Fruit fly (Drosophila melanogaster): ENCODE results near the gene EMC2A.
A peak's percentile ranks its signal among the peaks of the same experiment; 100 is the strongest.
"Not testable (repeated sequence)": the region's sequence is repeated elsewhere in the genome, so short reads cannot be mapped to it uniquely, and the experiment has no call there.

EMC2A gene

DNA sequence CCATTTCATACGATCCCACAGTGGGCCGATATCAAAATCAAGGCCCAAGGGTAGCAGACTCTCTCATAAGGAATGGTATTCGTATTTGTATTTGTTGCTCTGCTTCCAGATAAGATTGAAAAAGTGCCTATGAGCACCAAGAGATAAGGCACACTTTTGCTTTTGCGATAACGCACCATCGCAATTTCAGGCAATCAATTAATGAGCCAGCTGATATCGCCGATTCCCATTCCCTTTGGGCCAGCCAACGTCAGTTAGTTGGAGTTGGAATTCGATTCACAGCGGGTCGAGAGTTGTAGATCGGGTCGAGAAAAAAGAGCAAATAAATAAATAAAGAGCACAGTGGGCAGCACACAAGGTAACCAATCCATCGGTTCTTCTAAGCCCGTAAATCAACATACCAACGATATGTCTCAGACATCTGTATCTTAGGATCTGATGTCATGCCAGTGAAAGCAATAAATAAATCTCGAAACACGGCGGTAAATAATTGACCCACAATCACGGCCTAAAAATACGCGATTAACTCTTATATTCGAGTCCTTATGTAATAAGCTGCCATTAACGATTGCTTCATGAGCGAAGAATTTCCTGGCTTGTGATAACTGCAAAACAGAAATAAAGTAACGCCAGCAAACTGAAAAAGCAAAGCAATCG lies 12.3 kb upstream of the EMC2A start, which contains the start of gene CG8907:
CG8907 (plus strand) TSS at position 252 of the 657 bp plus-strand sequence.
- TF ChIP-seq CG17801 (GFP tag; optimal IDR thresholded peaks at IDR 0.05; ENCODE audit: partially characterized antibody), result no peak

DNA sequence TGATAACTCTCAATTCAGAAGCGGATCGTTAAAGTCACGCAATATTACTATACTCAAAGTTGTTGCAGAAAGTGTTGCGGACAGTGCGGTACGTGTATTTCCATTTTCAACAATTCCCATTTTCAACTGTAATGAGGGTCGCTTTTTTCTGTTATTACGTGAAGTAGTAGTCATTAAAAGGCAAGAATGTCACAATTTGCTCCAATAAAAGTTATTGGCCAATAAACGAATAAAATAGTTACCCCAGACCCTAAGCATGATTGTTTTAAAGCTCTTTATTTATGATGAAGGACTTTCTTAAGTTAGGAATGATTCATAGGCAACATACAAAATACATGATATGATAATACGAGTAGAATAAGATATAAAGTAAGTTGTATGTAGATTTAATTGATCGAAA lies 11.5 kb upstream of the EMC2A start:
- TF ChIP-seq CG17801 (GFP tag; optimal IDR thresholded peaks at IDR 0.05; ENCODE audit: partially characterized antibody), result no peak

DNA sequence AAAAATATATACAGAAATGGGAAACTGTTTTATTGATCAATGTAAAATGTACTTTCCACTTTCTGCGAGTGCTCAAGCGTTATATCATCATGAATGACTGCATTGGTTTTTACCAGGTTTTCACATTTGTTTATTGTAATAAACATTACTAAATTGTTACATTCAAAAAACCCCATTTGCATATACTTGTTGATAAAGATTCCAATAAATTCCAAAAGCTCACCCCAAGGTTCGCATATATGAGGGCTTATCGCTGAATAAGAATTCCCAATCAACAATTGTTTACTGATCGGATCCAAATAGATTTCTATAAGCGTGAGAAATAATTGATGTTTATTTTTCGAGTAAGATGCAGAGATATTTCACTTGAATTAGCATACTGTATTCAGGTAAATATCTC lies 7.6 kb upstream of the EMC2A start:
- TF ChIP-seq CG17801 (GFP tag; optimal IDR thresholded peaks at IDR 0.05; ENCODE audit: partially characterized antibody), result no peak

DNA sequence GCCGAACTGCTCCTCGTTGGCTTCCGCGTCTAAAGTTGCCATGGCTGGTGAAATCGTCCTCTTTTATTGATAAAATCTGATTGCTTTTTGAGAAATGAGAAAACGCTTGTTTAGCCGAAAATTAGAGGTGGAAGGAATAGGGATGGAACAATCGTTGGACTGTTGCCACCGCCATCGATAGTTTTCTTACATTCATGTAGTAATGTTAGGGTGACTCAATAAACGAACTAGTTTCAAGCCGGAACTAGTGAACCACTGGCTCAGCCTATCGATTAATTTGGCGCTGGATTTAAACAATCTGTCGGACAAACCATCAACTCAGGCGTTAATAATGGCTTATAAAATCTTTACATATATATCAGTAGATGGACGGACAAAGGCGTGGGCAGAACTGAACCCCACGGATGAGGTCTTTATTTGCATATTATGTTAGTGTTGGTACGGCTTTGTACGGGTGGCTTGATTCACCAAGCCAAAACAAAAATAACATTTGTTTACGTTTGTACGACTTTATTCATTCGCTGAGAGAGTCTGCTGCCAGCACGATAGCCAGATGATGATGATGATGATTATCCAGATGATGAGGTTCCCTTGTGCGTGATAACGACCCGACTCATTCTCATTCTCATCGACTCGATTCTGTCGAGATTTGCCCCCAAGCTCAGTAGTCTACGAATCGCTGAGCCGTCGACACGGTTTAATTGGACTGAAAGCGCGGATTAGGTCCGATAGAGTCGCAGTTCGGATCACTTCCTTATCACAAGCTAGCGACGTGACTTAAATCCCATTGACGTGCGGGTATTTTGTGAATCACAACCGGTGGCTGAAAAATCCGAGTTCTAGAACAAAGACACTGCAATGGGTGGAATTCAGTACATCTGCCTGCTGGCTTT lies 6.6 kb upstream of the EMC2A start, which contains the start of the genes Sf3a1 and Irc:
Sf3a1 (minus strand) TSS at position 138 of the 893 bp plus-strand sequence.
Irc (plus strand) TSS at position 658 of the 893 bp plus-strand sequence.
- TF ChIP-seq CG17801 (GFP tag; optimal IDR thresholded peaks at IDR 0.05; ENCODE audit: partially characterized antibody), result no peak

DNA sequence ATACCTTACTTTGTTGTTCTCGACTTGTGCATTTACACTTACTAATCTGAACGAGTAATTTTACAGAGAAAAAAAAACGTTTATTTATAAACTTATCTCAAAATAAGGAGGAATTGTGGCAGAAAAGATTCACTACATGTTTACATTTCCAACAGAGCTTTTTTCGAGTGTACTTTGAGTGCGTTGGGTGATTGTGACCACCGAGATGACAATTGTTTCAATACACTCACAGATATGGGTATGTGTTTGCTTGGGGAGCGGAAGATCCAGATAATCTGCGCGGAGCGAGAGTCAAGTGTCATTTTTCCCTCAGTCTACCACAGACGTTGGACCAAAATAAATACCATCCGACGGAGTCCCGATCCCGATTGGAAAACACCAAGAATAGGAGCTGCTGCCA lies 3.2 kb downstream of the EMC2A start, which contains the start of gene CG31274:
CG31274 (plus strand) TSS at position 301 of the 400 bp plus-strand sequence.
- TF ChIP-seq CG17801 (GFP tag; optimal IDR thresholded peaks at IDR 0.05; ENCODE audit: partially characterized antibody), result not testable (repeated sequence)

DNA sequence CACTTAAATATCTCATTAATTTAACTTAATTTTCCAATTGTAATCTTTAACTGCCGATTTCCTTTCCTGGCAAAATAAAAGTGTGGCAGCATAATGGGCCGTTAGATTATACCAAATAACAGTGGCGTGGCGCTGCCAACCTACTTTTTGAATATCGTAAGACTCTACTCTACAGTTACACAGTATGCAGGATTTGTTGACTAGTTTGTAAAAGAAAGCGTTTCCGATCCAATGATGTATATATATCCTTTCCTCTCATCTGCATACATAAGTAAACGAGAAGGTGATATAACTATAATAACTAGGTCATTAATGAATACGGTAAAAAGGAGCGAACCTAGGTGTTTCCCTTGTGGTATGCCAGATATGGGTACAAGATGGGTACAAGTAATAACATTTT lies 4.1 kb downstream of the EMC2A start, which contains the start of gene EMC2B:
EMC2B (minus strand) TSS at position 98 of the 400 bp plus-strand sequence.
- TF ChIP-seq CG17801 (GFP tag; optimal IDR thresholded peaks at IDR 0.05; ENCODE audit: partially characterized antibody), result no peak

DNA sequence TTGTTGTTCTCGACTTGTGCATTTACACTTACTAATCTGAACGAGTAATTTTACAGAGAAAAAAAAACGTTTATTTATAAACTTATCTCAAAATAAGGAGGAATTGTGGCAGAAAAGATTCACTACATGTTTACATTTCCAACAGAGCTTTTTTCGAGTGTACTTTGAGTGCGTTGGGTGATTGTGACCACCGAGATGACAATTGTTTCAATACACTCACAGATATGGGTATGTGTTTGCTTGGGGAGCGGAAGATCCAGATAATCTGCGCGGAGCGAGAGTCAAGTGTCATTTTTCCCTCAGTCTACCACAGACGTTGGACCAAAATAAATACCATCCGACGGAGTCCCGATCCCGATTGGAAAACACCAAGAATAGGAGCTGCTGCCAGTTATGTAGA lies 7.4 kb downstream of the EMC2A start, which contains the start of gene MESK4:
MESK4 (plus strand) TSS at position 301 of the 400 bp plus-strand sequence.
- TF ChIP-seq CG17801 (GFP tag; optimal IDR thresholded peaks at IDR 0.05; ENCODE audit: partially characterized antibody), result not testable (repeated sequence)

DNA sequence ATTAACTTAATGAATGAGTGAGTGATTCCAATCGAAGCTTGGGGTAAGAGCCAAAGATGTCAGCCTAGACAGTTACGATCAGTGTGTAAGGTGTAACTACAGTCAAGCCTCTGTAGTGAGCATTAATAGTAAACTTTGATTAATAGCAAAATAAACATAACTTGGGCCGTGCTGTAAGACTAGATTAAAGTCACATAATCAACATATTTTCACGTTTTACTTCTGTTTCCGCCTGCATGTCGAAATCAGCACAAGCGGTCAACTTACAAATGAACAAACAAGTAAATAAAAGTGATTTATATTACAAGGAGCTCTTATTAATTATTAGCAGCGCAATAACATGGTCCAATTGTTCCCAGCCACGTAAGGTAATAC lies 8.0 kb downstream of the EMC2A start:
- no peak for TF ChIP-seq CG17801 (GFP tag; optimal IDR thresholded peaks at IDR 0.05; ENCODE audit: partially characterized antibody)

DNA sequence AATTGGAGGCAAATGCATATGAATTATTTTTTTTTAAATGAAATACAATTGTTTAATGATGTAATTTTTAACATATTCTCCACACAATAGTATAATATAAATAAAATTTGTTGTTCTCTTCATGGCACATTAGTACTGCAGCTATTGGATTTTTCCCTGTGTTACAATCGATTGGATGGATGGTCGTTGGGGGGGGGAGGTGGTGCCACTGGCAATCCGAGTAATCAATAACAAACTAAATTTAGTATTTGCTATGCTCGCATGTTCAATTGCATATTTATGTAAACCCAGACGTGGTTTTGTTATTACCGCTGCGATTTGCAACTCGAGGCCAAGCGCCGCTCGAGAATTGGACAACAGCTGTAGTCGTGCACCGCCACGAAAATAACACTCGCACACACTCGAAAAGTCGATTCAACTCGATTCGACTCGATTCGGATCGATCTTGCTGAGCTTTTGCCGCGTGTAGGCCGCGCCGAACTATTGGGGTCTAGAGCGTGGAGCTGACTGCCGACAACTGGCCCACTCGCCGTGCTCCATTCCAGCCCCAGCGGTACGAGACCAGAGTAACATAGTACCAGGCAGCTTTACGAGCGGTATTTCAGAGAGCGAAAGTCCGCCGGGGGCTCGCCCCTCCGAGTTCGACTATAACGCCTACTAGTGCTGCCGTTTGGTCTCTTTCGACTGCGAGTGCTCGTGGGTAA lies 8.5 kb downstream of the EMC2A start, which contains the start of gene CG18622:
CG18622 (minus strand) TSS at position 513 of the 704 bp plus-strand sequence.
- TF ChIP-seq CG17801 (GFP tag; optimal IDR thresholded peaks at IDR 0.05; ENCODE audit: partially characterized antibody), result peak; percentile 2

DNA sequence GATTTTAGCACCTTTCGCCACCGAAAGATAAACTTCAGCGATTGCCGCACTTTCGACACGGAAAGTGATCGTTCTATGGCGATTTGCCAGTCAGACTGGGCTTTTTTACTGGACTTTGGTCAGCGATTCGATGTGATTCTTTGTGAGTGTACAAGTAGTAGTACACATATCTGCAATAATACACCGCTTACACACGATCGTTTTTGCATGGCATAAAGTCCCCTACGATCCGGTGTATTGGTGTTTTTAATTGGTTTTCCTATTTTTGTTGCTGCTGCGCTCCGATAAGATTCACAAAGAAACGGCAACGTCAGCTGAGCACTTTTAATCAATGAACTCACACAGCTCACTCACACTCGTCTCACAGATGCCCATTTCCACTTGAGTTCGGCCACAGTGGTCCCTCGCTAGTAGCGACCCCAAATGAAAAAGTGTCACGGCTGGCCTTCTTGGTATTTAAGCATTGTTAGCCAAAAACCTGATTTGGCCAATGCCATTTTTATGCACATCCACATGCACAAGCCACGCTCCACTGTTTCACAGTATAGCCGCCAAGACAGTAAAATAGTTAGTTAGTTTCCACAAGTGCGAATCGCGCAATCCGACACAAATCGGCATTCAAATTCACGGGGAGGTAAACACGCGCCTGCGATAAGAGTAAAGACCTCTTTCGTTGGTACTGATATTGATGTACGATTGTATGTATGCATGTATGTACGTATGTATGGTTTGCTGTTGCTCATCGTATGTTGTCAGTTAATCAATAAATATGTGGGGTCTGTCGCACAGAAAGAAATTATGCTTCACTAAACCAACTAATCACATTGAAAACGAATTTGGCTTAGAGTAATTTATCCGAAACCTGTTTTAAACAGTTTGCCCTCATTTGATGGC lies 9.4 kb downstream of the EMC2A start:
- peak; percentile 91 for TF ChIP-seq CG17801 (GFP tag; optimal IDR thresholded peaks at IDR 0.05; ENCODE audit: partially characterized antibody)

DNA sequence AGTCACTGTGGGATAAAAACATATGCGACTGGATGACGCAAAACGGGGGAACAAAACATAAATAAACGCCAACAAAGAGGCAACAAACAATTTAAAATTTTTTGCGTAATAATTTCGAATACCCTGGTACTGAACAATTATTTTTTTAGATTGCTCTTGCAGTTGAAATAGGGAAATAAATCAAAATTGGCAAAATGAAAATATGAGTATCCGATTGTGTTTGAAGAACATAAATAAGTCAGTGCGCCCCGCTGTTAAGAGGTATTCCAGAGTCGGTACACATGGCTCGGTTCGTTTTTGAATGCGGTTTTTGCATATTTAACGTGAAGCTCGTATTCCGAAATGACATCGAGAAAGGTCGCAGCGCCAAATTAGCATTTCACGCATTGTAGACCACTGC lies 10.3 kb downstream of the EMC2A start:
- TF ChIP-seq CG17801 (GFP tag; optimal IDR thresholded peaks at IDR 0.05; ENCODE audit: partially characterized antibody), result no peak

DNA sequence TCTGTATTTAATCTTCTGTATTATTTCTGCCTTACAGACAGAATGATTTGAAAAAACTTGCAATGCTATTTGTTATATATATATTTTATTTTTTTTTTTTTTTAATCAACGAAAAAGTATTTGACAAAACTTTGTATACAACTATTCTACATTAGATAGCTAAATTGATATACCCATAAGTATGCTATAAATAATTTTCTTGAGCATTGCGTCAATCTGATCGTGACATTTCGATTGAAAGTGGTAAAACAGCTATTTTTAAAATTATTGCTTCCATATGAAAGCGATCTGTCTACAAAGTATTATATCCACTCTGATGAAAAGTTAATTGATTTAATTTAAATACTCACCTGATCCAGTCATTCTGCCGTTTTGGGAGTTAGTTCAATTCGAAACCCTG lies 11.7 kb downstream of the EMC2A start:
- no peak for TF ChIP-seq CG17801 (GFP tag; optimal IDR thresholded peaks at IDR 0.05; ENCODE audit: partially characterized antibody)

DNA sequence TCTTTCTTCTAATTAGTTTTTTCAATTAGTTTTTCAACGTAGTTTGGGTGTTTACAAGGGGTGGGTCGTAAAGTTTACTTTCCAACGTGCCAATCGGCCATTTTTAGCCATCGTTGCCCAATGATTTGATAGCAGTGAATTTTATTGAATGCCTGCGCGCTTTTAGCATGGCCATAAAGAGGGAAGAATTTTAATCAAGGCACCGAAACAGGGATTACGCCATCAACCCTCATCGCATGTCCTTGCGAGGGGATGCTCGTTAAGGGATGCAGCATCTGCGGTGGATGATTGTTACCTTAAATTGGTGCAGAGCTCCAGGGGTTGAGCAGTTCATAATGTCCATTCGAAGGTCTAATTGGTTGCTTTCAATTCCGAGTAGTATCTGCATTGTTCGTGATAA lies 12.9 kb downstream of the EMC2A start:
- TF ChIP-seq CG17801 (GFP tag; optimal IDR thresholded peaks at IDR 0.05; ENCODE audit: partially characterized antibody), result no peak

DNA sequence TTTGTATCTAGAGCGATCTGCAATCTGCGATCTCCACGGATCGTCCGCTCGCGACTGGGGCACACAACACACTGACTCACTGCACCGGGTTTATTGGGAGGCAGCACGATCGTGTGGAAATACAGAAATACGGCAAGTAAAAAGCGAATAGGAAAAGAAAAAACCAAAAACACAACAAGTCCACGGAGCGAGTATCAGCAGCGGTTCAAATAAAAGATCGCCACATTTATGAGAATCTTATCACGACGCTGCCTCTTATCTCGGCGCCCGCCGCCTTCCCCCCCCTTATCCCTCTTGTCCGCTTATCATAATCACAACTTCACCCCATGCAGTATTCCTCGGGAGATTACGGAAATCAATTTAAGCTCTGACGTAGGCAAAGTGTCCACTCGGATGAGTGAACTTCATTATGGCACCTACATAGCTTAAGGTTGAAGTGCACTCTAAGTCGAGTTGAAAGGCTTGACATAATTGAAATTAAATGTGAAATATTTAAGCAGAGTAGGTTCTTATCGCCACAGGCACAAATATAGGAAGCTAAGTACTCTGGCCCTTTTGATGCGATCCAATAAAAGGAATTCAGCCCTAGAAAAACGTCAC lies 13.7 kb downstream of the EMC2A start, which contains the start of gene AhcyL2:
AhcyL2 (minus strand) TSS at position 51 of the 600 bp plus-strand sequence.
- TF ChIP-seq CG17801 (GFP tag; optimal IDR thresholded peaks at IDR 0.05; ENCODE audit: partially characterized antibody), result no peak
